Worm (Caenorhabditis elegans) whole organism, L2 larva: ENCODE data around the gene F01G12.18.

Experiments
- F13H6.1 ChIP-seq: sonication (generic microtip); optimal IDR thresholded peaks from 2 replicates; lab custom pipeline; 2016; ENCODE audit warnings: missing genetic modification characterization, missing compliant biosample characterization
- R02D3.7 ChIP-seq: fragments of 150-350 bp; optimal IDR thresholded peaks from 2 replicates; lab custom pipeline; 2014; ENCODE audit warnings: missing biosample characterization, missing genetic modification characterization
- Y55F3AM.14 ChIP-seq: fragments of 200-800 bp; sonication (Bioruptor generic); optimal IDR thresholded peaks from 2 replicates; lab custom pipeline; 2018; ENCODE audit warnings: mild to moderate bottlenecking, missing genetic modification characterization, missing compliant biosample characterization
- ZK546.5 ChIP-seq: sonication (generic microtip); optimal IDR thresholded peaks from 2 replicates; lab custom pipeline; 2017; ENCODE audit warnings: missing biosample characterization, missing genetic modification characterization
- alr-1 ChIP-seq: fragments of 150-350 bp; optimal IDR thresholded peaks from 2 replicates; lab custom pipeline; 2014; ENCODE audit warnings: missing biosample characterization, missing genetic modification characterization
- aly-2 ChIP-seq: fragments of 150-350 bp; optimal IDR thresholded peaks from 2 replicates; lab custom pipeline; 2014; ENCODE audit warnings: missing biosample characterization, missing genetic modification characterization
- ama-1 ChIP-seq: fragments of 150-350 bp; optimal IDR thresholded peaks from 2 replicates; lab custom pipeline; 2018; ENCODE audit warnings: inconsistent platforms
- blmp-1 ChIP-seq: sonication (generic microtip); optimal IDR thresholded peaks from 2 replicates; lab custom pipeline; 2017; ENCODE audit warnings: missing genetic modification characterization, mild to moderate bottlenecking, missing compliant biosample characterization, antibody characterized with exemption, moderate library complexity; ENCODE audit not compliant: insufficient read depth
- dmd-4 ChIP-seq: sonication (generic microtip); optimal IDR thresholded peaks from 2 replicates; lab custom pipeline; 2017; ENCODE audit warnings: missing biosample characterization, missing genetic modification characterization
- egl-27 ChIP-seq: sonication (generic microtip); optimal IDR thresholded peaks from 3 replicates; lab custom pipeline; 2017; ENCODE audit warnings: missing biosample characterization, missing genetic modification reagents, missing genetic modification characterization
- elt-3 ChIP-seq: sonication (generic microtip); optimal IDR thresholded peaks from 2 replicates; lab custom pipeline; 2017; ENCODE audit warnings: missing biosample characterization, missing genetic modification characterization
- fos-1 ChIP-seq: fragments of 150-350 bp; optimal IDR thresholded peaks from 2 replicates; lab custom pipeline; 2014; ENCODE audit warnings: missing biosample characterization, missing genetic modification characterization
- gmeb-1 ChIP-seq: fragments of 150-350 bp; optimal IDR thresholded peaks from 2 replicates; lab custom pipeline; 2014; ENCODE audit warnings: missing biosample characterization, missing genetic modification characterization
- lin-11 ChIP-seq: fragments of 150-350 bp; sonication (generic microtip); optimal IDR thresholded peaks from 2 replicates; lab custom pipeline; 2014; ENCODE audit warnings: missing biosample characterization, missing genetic modification characterization, inconsistent platforms, mixed read lengths
- mab-5 ChIP-seq: fragments of 150-350 bp; optimal IDR thresholded peaks from 2 replicates; lab custom pipeline; 2014; ENCODE audit warnings: missing biosample characterization, missing genetic modification characterization
- mbf-1 ChIP-seq: sonication (generic microtip); optimal IDR thresholded peaks from 2 replicates; lab custom pipeline; 2017; ENCODE audit warnings: missing biosample characterization, missing genetic modification characterization
- nhr-11 ChIP-seq: fragments of 150-350 bp; optimal IDR thresholded peaks from 2 replicates; lab custom pipeline; 2014; ENCODE audit warnings: missing biosample characterization, missing genetic modification characterization
- nhr-12 ChIP-seq: fragments of 150-350 bp; optimal IDR thresholded peaks from 2 replicates; lab custom pipeline; 2014; ENCODE audit warnings: missing biosample characterization, missing genetic modification characterization
- nhr-129 ChIP-seq: fragments of 150-350 bp; optimal IDR thresholded peaks from 2 replicates; lab custom pipeline; 2014; ENCODE audit warnings: missing biosample characterization, missing genetic modification characterization
- nhr-25 ChIP-seq: fragments of 150-350 bp; sonication (generic microtip); optimal IDR thresholded peaks from 3 replicates; lab custom pipeline; 2014; ENCODE audit warnings: missing biosample characterization, missing genetic modification characterization
- nhr-6 ChIP-seq: fragments of 150-350 bp; optimal IDR thresholded peaks from 2 replicates; lab custom pipeline; 2014; ENCODE audit warnings: missing biosample characterization, missing genetic modification characterization
- nhr-77 ChIP-seq: fragments of 150-350 bp; optimal IDR thresholded peaks from 2 replicates; lab custom pipeline; 2014; ENCODE audit warnings: missing biosample characterization, missing genetic modification characterization
- peb-1 ChIP-seq: fragments of 150-350 bp; optimal IDR thresholded peaks from 2 replicates; lab custom pipeline; 2014; ENCODE audit warnings: missing biosample characterization, missing genetic modification characterization
- sem-4 ChIP-seq: fragments of 150-350 bp; optimal IDR thresholded peaks from 2 replicates; lab custom pipeline; 2014; ENCODE audit warnings: missing biosample characterization, missing genetic modification reagents, missing genetic modification characterization
- skn-1 ChIP-seq: sonication (generic microtip); optimal IDR thresholded peaks from 2 replicates; lab custom pipeline; 2017; ENCODE audit warnings: missing biosample characterization, missing genetic modification characterization
- sma-3 ChIP-seq: sonication (generic microtip); optimal IDR thresholded peaks from 2 replicates; lab custom pipeline; 2016; ENCODE audit warnings: missing genetic modification reagents, missing genetic modification characterization, missing compliant biosample characterization
- sma-9 ChIP-seq, 2 experiments: fragments of 150-350 bp in 1 of 2; sonication (generic microtip) in 1 of 2; optimal IDR thresholded peaks; 2 replicates each; lab custom pipeline; 2014 to 2016; ENCODE audit warnings: missing genetic modification characterization in 2 of 2, mild to moderate bottlenecking in 1 of 2, missing biosample characterization in 1 of 2, missing compliant biosample characterization in 1 of 2, missing genetic modification reagents in 1 of 2, moderate library complexity in 1 of 2
- snpc-4 ChIP-seq: fragments of 150-350 bp; optimal IDR thresholded peaks from 2 replicates; lab custom pipeline; 2014; ENCODE audit warnings: missing biosample characterization, missing genetic modification characterization
- unc-39 ChIP-seq: fragments of 150-350 bp; optimal IDR thresholded peaks from 2 replicates; lab custom pipeline; 2014; ENCODE audit warnings: missing biosample characterization, missing genetic modification characterization
- ztf-1 ChIP-seq: fragments of 200-800 bp; sonication (Bioruptor generic); conservative IDR thresholded peaks from 2 replicates; pipeline ENCODE4 v1.3.6; 2022; ENCODE audit warnings: missing genetic modification characterization, missing compliant biosample characterization
- ztf-11 ChIP-seq: sonication (generic microtip); optimal IDR thresholded peaks from 2 replicates; lab custom pipeline; 2017; ENCODE audit warnings: missing biosample characterization, missing genetic modification characterization

The F01G12.18 gene

DNA sequence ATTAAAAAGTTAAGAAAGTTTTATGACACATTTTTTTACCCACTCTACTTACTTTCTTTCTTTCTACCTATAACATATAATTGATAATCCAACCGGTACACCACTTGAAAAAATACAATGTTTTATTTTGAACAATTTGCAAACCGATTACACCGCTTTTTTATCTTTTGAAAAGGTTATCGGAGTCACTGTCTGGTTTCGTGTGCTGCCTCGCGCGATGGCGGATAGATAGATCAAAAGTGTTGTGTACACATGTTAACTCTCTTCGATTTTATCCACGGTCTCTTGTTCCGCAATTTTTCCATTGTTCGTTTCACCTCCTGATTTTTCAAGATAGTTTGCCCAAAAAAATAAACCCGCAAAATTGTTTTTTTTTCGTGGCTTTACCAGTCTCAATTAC lies 31.8 kb downstream of the F01G12.18 start:
- no peak for TF ChIP-seq alr-1 (tag; lab: Kevin White, UChicago)
- TF ChIP-seq sem-4 (tag; lab: Kevin White, UChicago), result no peak
- no peak for TF ChIP-seq dmd-4 (tag; lab: Kevin White, UChicago)
- no peak for TF ChIP-seq lin-11 (tag; lab: Kevin White, UChicago)
- TF ChIP-seq gmeb-1, result no peak

DNA sequence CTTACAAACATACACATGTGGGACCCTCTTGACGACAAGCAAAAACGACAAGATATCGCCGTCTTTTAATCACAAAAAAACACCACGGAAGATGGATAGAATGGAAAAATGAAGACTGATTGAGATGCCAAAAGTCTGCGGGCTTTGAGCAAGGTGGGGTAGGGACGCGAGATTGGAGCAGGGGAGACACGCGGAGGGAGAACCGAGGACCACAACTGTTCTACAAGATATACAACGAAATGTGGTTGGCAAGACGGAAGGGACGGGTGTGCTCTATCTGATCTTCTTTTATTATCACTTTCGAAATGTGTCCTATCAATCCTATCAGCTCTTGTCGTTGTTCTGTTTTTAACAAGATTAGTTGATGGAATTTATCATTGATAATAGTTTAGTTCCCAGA lies 34.6 kb downstream of the F01G12.18 start:
- no peak for TF ChIP-seq sem-4 (tag; lab: Kevin White, UChicago)
- no peak for TF ChIP-seq ztf-11
- no peak for TF ChIP-seq alr-1 (tag; lab: Kevin White, UChicago)
- no peak for TF ChIP-seq nhr-12 (tag; lab: Kevin White, UChicago)
- TF ChIP-seq elt-3 (tag; lab: Kevin White, UChicago), result no peak
- TF ChIP-seq sma-9 (GFP tag; optimal IDR thresholded peaks at IDR 0.05; lab: Kevin White, UChicago), result peak; percentile 21
- TF ChIP-seq sma-9 (tag; optimal IDR thresholded peaks at IDR 0.05; lab: Kevin White, UChicago), result no peak
- no peak for TF ChIP-seq nhr-6 (tag; lab: Kevin White, UChicago)
- no peak for TF ChIP-seq mab-5
- no peak for TF ChIP-seq nhr-11 (tag; lab: Kevin White, UChicago)
- TF ChIP-seq blmp-1 (tag; lab: Kevin White, UChicago), result no peak
- no peak for TF ChIP-seq sma-3
- peak; percentile 44 for TF ChIP-seq F13H6.1

DNA sequence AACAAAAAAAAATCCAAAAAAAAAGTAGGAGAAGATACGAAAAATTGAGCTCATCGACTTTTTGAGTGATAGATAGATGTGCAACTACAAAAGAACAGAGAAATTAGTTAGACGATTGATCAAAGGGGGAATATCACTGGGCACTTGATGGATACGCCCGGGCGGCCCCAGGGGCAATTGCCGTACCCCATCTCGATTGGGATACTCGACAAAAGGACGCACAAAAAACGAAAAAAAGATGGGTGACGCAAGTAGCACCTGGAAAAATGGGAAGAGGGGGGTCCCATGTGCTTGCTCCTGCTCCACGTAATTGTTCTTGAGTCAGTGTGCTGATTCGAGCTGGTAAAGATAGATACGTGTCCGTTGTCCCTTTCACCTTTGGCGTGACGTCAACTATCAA lies 37.3 kb downstream of the F01G12.18 start:
- TF ChIP-seq mab-5 (no peak), nhr-129 (tag; lab: Kevin White, UChicago) (peak; percentile 39), nhr-25 (no peak), sma-9 (GFP tag; optimal IDR thresholded peaks at IDR 0.05; lab: Kevin White, UChicago) (peak; percentile 46), sma-9 (tag; optimal IDR thresholded peaks at IDR 0.05; lab: Kevin White, UChicago) (no peak), F13H6.1 (peak; percentile 70)

DNA sequence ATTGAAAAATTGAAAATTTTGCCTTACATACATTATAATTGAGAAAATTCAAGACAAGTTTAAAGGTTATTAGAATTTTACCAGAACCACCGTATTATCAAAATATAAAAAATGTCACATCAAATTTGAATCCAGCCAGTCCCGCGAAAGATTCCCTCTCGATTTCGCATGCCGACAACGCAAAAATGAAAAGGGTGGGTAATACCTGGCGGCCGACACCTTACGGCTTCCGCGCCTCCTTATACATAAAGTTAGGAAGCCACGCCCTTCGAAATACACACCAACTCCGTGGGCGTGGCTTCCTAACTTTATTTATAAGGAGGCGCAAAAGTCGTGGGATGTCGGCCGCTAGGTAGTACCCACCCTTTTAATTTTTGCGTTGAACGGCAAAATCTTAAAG lies 40.7 kb downstream of the F01G12.18 start:
- no peak for TF ChIP-seq egl-27 (tag; lab: Kevin White, UChicago)
- TF ChIP-seq snpc-4 (tag; lab: Kevin White, UChicago), result peak; percentile 19

DNA sequence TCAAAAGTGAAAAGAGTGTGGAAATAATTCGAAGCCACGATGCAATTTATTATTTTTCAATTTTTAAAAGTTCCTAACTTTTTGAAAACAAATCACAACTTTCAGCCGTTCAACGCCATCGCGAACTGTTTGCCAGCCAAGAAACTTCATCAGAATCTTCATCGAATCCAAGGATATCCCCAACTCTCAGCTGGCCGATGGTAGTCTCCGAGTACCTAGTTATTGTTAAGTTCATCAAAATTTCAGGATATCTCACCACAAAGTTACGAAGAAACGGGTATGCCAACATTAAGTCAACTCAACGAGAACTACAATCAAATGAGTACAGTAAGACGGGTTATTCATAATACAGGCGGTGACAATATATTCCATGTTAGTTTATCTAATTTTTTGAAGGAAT lies 41.9 kb downstream of the F01G12.18 start:
- no peak for TF ChIP-seq peb-1
- TF ChIP-seq R02D3.7 (tag; lab: Kevin White, UChicago), result no peak
- no peak for TF ChIP-seq ztf-1 (GFP tag; lab: Robert Waterston, UW)
- no peak for TF ChIP-seq sem-4 (tag; lab: Kevin White, UChicago)
- no peak for TF ChIP-seq mbf-1 (tag; lab: Kevin White, UChicago)

DNA sequence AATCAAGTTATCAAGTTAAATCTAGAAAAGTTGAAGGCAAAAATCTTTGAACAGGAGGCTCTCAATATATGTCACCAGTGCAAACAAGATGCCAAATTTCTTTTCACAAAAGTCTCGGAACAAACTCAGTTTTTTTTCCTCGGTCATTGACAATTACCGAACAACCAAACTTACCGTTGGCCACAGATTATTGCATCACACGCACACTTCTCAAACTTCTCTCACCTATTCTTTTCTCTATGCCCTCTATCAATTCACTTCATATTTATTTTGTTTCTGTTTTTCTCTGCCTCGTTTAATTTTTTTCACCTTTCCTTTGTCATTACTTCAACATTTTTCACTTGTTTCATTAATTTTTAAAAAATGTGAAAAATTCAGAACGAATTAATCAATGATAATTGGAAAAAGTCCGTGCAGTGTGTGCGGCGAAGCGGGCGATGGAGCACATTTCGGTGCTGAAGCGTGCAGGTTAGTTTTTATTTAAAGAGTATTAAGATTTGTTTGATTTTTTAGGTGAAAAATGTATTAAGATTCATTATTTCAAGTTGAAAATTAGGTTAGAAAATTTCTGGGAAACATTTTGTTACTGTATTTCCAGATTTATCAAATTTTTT lies 43.6 kb downstream of the F01G12.18 start, which contains the start of gene nhr-28:
TSS of gene nhr-28 (plus strand) at position 379 of the 614 bp plus-strand sequence.
- TF ChIP-seq Y55F3AM.14 (GFP tag; lab: Kevin White, UChicago), result no peak
- TF ChIP-seq ZK546.5 (tag; lab: Kevin White, UChicago), result no peak
- no peak for TF ChIP-seq fos-1 (tag; lab: Kevin White, UChicago)
- TF ChIP-seq unc-39, result no peak
- peak; percentile 88 for TF ChIP-seq nhr-129 (tag; lab: Kevin White, UChicago)
- TF ChIP-seq skn-1 (tag; lab: Kevin White, UChicago), result no peak
- TF ChIP-seq peb-1, result no peak
- no peak for TF ChIP-seq alr-1 (tag; lab: Kevin White, UChicago)
- no peak for TF ChIP-seq ama-1 (lab: Kevin White, UChicago)

DNA sequence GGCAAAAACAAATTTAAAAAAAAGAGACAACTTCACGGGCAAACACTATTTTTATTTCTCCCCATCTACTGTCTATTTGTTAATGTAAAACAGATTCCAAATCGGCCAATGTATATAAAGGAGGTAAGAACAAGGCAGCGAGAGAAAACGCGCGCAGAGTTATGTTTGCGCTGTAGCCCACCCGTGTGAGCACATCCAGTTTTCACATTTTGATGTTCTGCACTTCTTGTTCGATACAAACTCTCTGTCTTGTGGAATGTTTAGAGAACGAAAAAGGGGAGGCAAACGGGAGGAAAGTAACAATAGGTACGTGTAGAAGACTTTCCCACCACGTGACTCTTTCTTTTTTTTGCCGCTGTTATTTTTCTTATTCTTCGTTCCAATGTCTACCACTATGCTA lies 45.8 kb downstream of the F01G12.18 start:
- TF ChIP-seq F13H6.1 (peak; percentile 70), aly-2 (no peak), nhr-25 (no peak), ama-1 (lab: Kevin White, UChicago) (no peak), nhr-77 (tag; lab: Kevin White, UChicago) (no peak), skn-1 (tag; lab: Kevin White, UChicago) (no peak), mab-5 (no peak), nhr-129 (tag; lab: Kevin White, UChicago) (peak; percentile 13), ztf-1 (GFP tag; lab: Robert Waterston, UW) (no peak), sma-9 (GFP tag; optimal IDR thresholded peaks at IDR 0.05; lab: Kevin White, UChicago) (peak; percentile 11), sma-9 (tag; optimal IDR thresholded peaks at IDR 0.05; lab: Kevin White, UChicago) (no peak)
